Fruit fly (Drosophila melanogaster): ENCODE measurements around the gene Or24a.

- TF ChIP-seq fd96Ca (GFP tag; IDR thresholded peaks at IDR 0.05): no peak
- no peak for TF ChIP-seq CG4496 (GFP tag; IDR thresholded peaks at IDR 0.05)
- TF ChIP-seq EcR (GFP tag; optimal IDR thresholded peaks at IDR 0.05): no peak
Observed at dm6 chr2L:4187631-4188173, 21.8 kb upstream of the Or24a start, which contains the start of the genes Tbcc and lectin-24Db.

Measured in whole organism, pupa.